Worm (Caenorhabditis elegans) whole organism, late embryonic: ENCODE data around the gene dpm-3.

ENCODE experiments used
- K09A11.1 ChIP-seq: sonication (generic microtip); optimal IDR thresholded peaks from 2 replicates; lab custom pipeline; 2017; ENCODE audit warnings: antibody characterized with exemption, mild to moderate bottlenecking, missing genetic modification characterization, missing compliant biosample characterization; ENCODE audit not compliant: insufficient read depth
- ama-1 ChIP-seq: fragments of 150-350 bp; optimal IDR thresholded peaks from 2 replicates; lab custom pipeline; 2014
- dve-1 ChIP-seq: sonication (generic microtip); optimal IDR thresholded peaks from 2 replicates; lab custom pipeline; 2017; ENCODE audit warnings: antibody characterized with exemption, mild to moderate bottlenecking, missing genetic modification characterization, missing compliant biosample characterization
- fkh-10 ChIP-seq: fragments of 150-350 bp; optimal IDR thresholded peaks from 2 replicates; lab custom pipeline; 2014; ENCODE audit warnings: missing biosample characterization, missing genetic modification reagents, missing genetic modification characterization
- pha-4 ChIP-seq: fragments of 150-350 bp; optimal IDR thresholded peaks from 2 replicates; lab custom pipeline; 2018; ENCODE audit warnings: missing biosample characterization, missing genetic modification reagents, missing genetic modification characterization

ce11 chrIV:12416629-12417404, 25.4 kb downstream of the dpm-3 start:
- TF ChIP-seq dve-1 (tag; lab: Kevin White, UChicago) (peak; percentile 22), pha-4 (tag; lab: Kevin White, UChicago) (no peak), K09A11.1 (no peak), ama-1 (lab: Kevin White, UChicago) (no peak), fkh-10 (GFP tag; lab: Kevin White, UChicago) (no peak)
